Worm (Caenorhabditis elegans) whole organism, young adult: ENCODE measurements around the gene C56C10.4.

Experiments used
- athp-1 ChIP-seq: sonication (generic microtip); optimal IDR thresholded peaks from 2 replicates; lab custom pipeline; 2017; ENCODE audit warnings: mild to moderate bottlenecking, missing genetic modification characterization, missing compliant biosample characterization
- snpc-4 ChIP-seq, 5 experiments: fragments of 150-350 bp in 1 of 5; sonication (generic microtip) in 4 of 5; optimal IDR thresholded peaks; 2 replicates each; lab custom pipeline; 2014 to 2018; ENCODE audit warnings: missing genetic modification characterization in 5 of 5, missing biosample characterization in 3 of 5, antibody characterized with exemption in 2 of 5, mild to moderate bottlenecking in 2 of 5, missing compliant biosample characterization in 2 of 5, missing genotype in 2 of 5, moderate library complexity in 2 of 5, missing genetic modification reagents in 1 of 5
- unc-62 ChIP-seq: fragments of 150-350 bp; optimal IDR thresholded peaks from 2 replicates; lab custom pipeline; 2014; ENCODE audit warnings: missing biosample characterization, missing genetic modification reagents, missing genetic modification characterization

ce11 chrII:6619007-6619406 lies 36.1 kb downstream of the C56C10.4 start:
- TF ChIP-seq snpc-4 (GFP tag; optimal IDR thresholded peaks at IDR 0.05; lab: Kevin White, UChicago) (no peak), snpc-4 (tag; optimal IDR thresholded peaks at IDR 0.05; lab: Kevin White, UChicago) (no peak), athp-1 (no peak), unc-62 (no peak)
